Fruit fly (Drosophila melanogaster) whole organism, embryonic: ENCODE data around the gene Nckx30C.

Experiments
- ATbp ChIP-seq: fragments of 200-800 bp; sonication (Bioruptor generic); optimal IDR thresholded peaks from 2 replicates; lab custom pipeline; 2017; ENCODE audit warnings: missing biosample characterization, mild to moderate bottlenecking, missing genetic modification characterization, missing genetic modification reagents
- Ada2b ChIP-seq: fragments of 200-800 bp; sonication (Bioruptor generic); IDR thresholded peaks from 2 replicates; pipeline ENCODE4 v1.3.6; 2022; ENCODE audit warnings: missing biosample characterization, missing genetic modification characterization
- B-H2 ChIP-seq: fragments of 200-800 bp; sonication (Bioruptor generic); optimal IDR thresholded peaks from 2 replicates; lab custom pipeline; 2018; ENCODE audit warnings: missing biosample characterization, mild to moderate bottlenecking, missing genetic modification characterization
- CG1024 ChIP-seq: fragments of 200-800 bp; sonication (Bioruptor generic); IDR thresholded peaks from 2 replicates; pipeline ENCODE4 v1.3.6; 2022; ENCODE audit warnings: missing biosample characterization, missing genetic modification characterization
- CG10959 ChIP-seq: fragments of 200-800 bp; sonication (Bioruptor generic); IDR thresholded peaks from 2 replicates; pipeline ENCODE4 v1.3.6; 2022; ENCODE audit warnings: missing biosample characterization, missing genetic modification characterization
- CG11695 ChIP-seq: fragments of 200-800 bp; sonication (Bioruptor generic); IDR thresholded peaks from 3 replicates; pipeline ENCODE4 v1.3.6; 2022; ENCODE audit warnings: missing biosample characterization, missing genetic modification characterization
- CG12104 ChIP-seq: fragments of 200-800 bp; sonication (Bioruptor generic); optimal IDR thresholded peaks from 3 replicates; lab custom pipeline; 2016; ENCODE audit warnings: missing biosample characterization, missing genetic modification characterization
- CG1233 ChIP-seq: fragments of 200-800 bp; sonication (Bioruptor generic); optimal IDR thresholded peaks from 4 replicates; lab custom pipeline; 2018; ENCODE audit warnings: missing biosample characterization, mild to moderate bottlenecking, missing genetic modification characterization
- CG1529 ChIP-seq: fragments of 200-800 bp; sonication (Bioruptor generic); optimal IDR thresholded peaks from 3 replicates; lab custom pipeline; 2018; ENCODE audit warnings: missing biosample characterization, missing genetic modification characterization
- CG1603 ChIP-seq: fragments of 200-800 bp; sonication (Bioruptor generic); optimal IDR thresholded peaks from 2 replicates; lab custom pipeline; 2019; ENCODE audit warnings: missing biosample characterization, mild to moderate bottlenecking, missing genetic modification characterization, moderate library complexity
- CG17829 ChIP-seq: fragments of 200-800 bp; optimal IDR thresholded peaks from 2 replicates; lab custom pipeline; 2019; ENCODE audit warnings: missing biosample characterization, mild to moderate bottlenecking, missing genetic modification characterization, moderate library complexity
- CG1792 ChIP-seq: fragments of 200-800 bp; sonication (Bioruptor generic); optimal IDR thresholded peaks from 2 replicates; lab custom pipeline; 2016; ENCODE audit warnings: missing biosample characterization, missing genetic modification characterization
- CG18619 ChIP-seq: fragments of 200-800 bp; sonication (Bioruptor generic); optimal IDR thresholded peaks from 3 replicates; lab custom pipeline; 2017; ENCODE audit warnings: missing biosample characterization, mild to moderate bottlenecking, missing genetic modification characterization
- CG30020 ChIP-seq: fragments of 200-800 bp; optimal IDR thresholded peaks from 2 replicates; lab custom pipeline; 2019; ENCODE audit warnings: missing biosample characterization, mild to moderate bottlenecking, missing genetic modification characterization, moderate library complexity
- CG3163 ChIP-seq: fragments of 200-800 bp; sonication (Bioruptor generic); optimal IDR thresholded peaks from 3 replicates; lab custom pipeline; 2016; ENCODE audit warnings: missing biosample characterization, missing genetic modification characterization
- CG3281 ChIP-seq: fragments of 200-800 bp; sonication (Bioruptor generic); optimal IDR thresholded peaks from 3 replicates; lab custom pipeline; 2017; ENCODE audit warnings: missing biosample characterization, mild to moderate bottlenecking, missing genetic modification characterization
- CG5180 ChIP-seq: fragments of 200-800 bp; sonication (Bioruptor generic); optimal IDR thresholded peaks from 3 replicates; lab custom pipeline; 2017; ENCODE audit warnings: missing biosample characterization, missing genetic modification characterization, mild to moderate bottlenecking, moderate library complexity, missing genetic modification reagents
- CG6272 ChIP-seq: fragments of 200-800 bp; sonication (Bioruptor generic); IDR thresholded peaks from 2 replicates; pipeline ENCODE4 v1.3.6; 2022; ENCODE audit warnings: missing biosample characterization, missing genetic modification characterization
- CG7357 ChIP-seq: fragments of 200-800 bp; sonication (Bioruptor generic); IDR thresholded peaks from 3 replicates; pipeline ENCODE4 v1.3.6; 2022; ENCODE audit warnings: missing biosample characterization, missing genetic modification characterization
- CG7745 ChIP-seq: fragments of 200-800 bp; sonication (Bioruptor generic); optimal IDR thresholded peaks from 2 replicates; lab custom pipeline; 2018; ENCODE audit warnings: missing biosample characterization, mild to moderate bottlenecking, missing genetic modification characterization, moderate library complexity
- Chrac-16 ChIP-seq: fragments of 200-800 bp; sonication (Bioruptor generic); optimal IDR thresholded peaks from 3 replicates; lab custom pipeline; 2016; ENCODE audit warnings: missing biosample characterization, missing genetic modification characterization
- CrebB ChIP-seq: fragments of 200-800 bp; sonication (Bioruptor generic); optimal IDR thresholded peaks from 3 replicates; lab custom pipeline; 2018; ENCODE audit warnings: missing biosample characterization, mild to moderate bottlenecking, missing genetic modification characterization
- Dp ChIP-seq: fragments of 200-800 bp; sonication (Bioruptor generic); optimal IDR thresholded peaks from 2 replicates; lab custom pipeline; 2018; ENCODE audit warnings: missing biosample characterization, mild to moderate bottlenecking, missing genetic modification characterization, moderate library complexity
- E2f2 ChIP-seq: fragments of 200-800 bp; sonication (Bioruptor generic); IDR thresholded peaks from 2 replicates; pipeline ENCODE4 v1.3.6; 2022; ENCODE audit warnings: missing biosample characterization, missing genetic modification characterization
- Gsc ChIP-seq: fragments of 200-800 bp; sonication (Bioruptor generic); IDR thresholded peaks from 2 replicates; pipeline ENCODE4 v1.3.6; 2022; ENCODE audit warnings: missing biosample characterization, missing genetic modification characterization
- Gug ChIP-seq: fragments of 200-800 bp; sonication (Bioruptor generic); IDR thresholded peaks from 4 replicates; pipeline ENCODE4 v1.3.6; 2022; ENCODE audit warnings: missing biosample characterization, missing genetic modification characterization
- HLH4C ChIP-seq: fragments of 200-800 bp; sonication (Bioruptor generic); IDR thresholded peaks from 3 replicates; pipeline ENCODE4 v1.3.6; 2022; ENCODE audit warnings: missing biosample characterization, missing genetic modification characterization; ENCODE audit not compliant: partially characterized antibody
- Hmx ChIP-seq: fragments of 200-800 bp; sonication (Bioruptor generic); optimal IDR thresholded peaks from 2 replicates; lab custom pipeline; 2016; ENCODE audit warnings: missing biosample characterization, missing genetic modification characterization
- Med ChIP-seq: fragments of 200-800 bp; sonication (Bioruptor generic); peaks from one replicate; lab custom pipeline; 2016; ENCODE audit warnings: missing biosample characterization, missing genetic modification characterization, mild to moderate bottlenecking, inconsistent platforms, moderate library complexity
- Opbp ChIP-seq: fragments of 200-800 bp; sonication (Bioruptor generic); IDR thresholded peaks from 3 replicates; pipeline ENCODE4 v1.3.6; 2022; ENCODE audit warnings: missing biosample characterization, missing genetic modification characterization; ENCODE audit not compliant: partially characterized antibody
- Optix ChIP-seq: fragments of 200-800 bp; sonication (Bioruptor generic); IDR thresholded peaks from 3 replicates; pipeline ENCODE4 v1.3.6; 2022; ENCODE audit warnings: missing biosample characterization, missing genetic modification characterization
- PHDP ChIP-seq: fragments of 200-800 bp; sonication (Bioruptor generic); optimal IDR thresholded peaks from 3 replicates; lab custom pipeline; 2018; ENCODE audit warnings: missing biosample characterization, mild to moderate bottlenecking, missing genetic modification characterization, moderate library complexity
- Rx ChIP-seq: fragments of 200-800 bp; sonication (Bioruptor generic); IDR thresholded peaks from 2 replicates; pipeline ENCODE4 v1.3.6; 2022; ENCODE audit warnings: missing biosample characterization, missing genetic modification characterization
- Sox100B ChIP-seq: fragments of 200-800 bp; sonication (Bioruptor generic); optimal IDR thresholded peaks from 3 replicates; lab custom pipeline; 2018; ENCODE audit warnings: missing biosample characterization, mild to moderate bottlenecking, missing genetic modification characterization
- corto ChIP-seq: fragments of 200-800 bp; sonication (Bioruptor generic); optimal IDR thresholded peaks from 2 replicates; lab custom pipeline; 2016; ENCODE audit warnings: missing biosample characterization, mild to moderate bottlenecking, missing genetic modification characterization, moderate library complexity
- croc ChIP-seq: fragments of 200-800 bp; sonication (Bioruptor generic); conservative IDR thresholded peaks from 3 replicates; pipeline ENCODE4 v1.3.6; 2022; ENCODE audit warnings: missing biosample characterization, missing genetic modification characterization
- danr ChIP-seq: fragments of 200-800 bp; sonication (Bioruptor generic); IDR thresholded peaks from 2 replicates; pipeline ENCODE4 v1.3.6; 2022; ENCODE audit warnings: missing biosample characterization, missing genetic modification characterization
- dmrt99B ChIP-seq: fragments of 200-800 bp; sonication (Bioruptor generic); optimal IDR thresholded peaks from 2 replicates; lab custom pipeline; 2018; ENCODE audit warnings: missing biosample characterization, mild to moderate bottlenecking, missing genetic modification characterization, moderate library complexity
- eyg ChIP-seq: fragments of 200-800 bp; sonication (Bioruptor generic); optimal IDR thresholded peaks from 3 replicates; lab custom pipeline; 2016; ENCODE audit warnings: missing biosample characterization, missing genetic modification characterization
- fd102C ChIP-seq: fragments of 200-800 bp; sonication (Bioruptor generic); optimal IDR thresholded peaks from 2 replicates; lab custom pipeline; 2018; ENCODE audit warnings: missing biosample characterization, mild to moderate bottlenecking, missing genetic modification characterization, moderate library complexity
- gro ChIP-seq: fragments of 200-800 bp; sonication (Bioruptor generic); optimal IDR thresholded peaks from 2 replicates; lab custom pipeline; 2016; ENCODE audit warnings: missing biosample characterization, missing genetic modification characterization
- gsb-n ChIP-seq: fragments of 200-800 bp; sonication (Bioruptor generic); optimal IDR thresholded peaks from 3 replicates; lab custom pipeline; 2018; ENCODE audit warnings: missing biosample characterization, mild to moderate bottlenecking, missing genetic modification characterization
- hbn ChIP-seq: fragments of 200-800 bp; sonication (Bioruptor generic); IDR thresholded peaks from 2 replicates; pipeline ENCODE4 v1.3.6; 2022; ENCODE audit warnings: missing biosample characterization, missing genetic modification characterization; ENCODE audit not compliant: partially characterized antibody
- lbe ChIP-seq: fragments of 200-800 bp; sonication (Bioruptor generic); optimal IDR thresholded peaks from 2 replicates; lab custom pipeline; 2016; ENCODE audit warnings: missing biosample characterization, mild to moderate bottlenecking, missing genetic modification characterization
- luna ChIP-seq: fragments of 200-800 bp; sonication (Bioruptor generic); optimal IDR thresholded peaks from 2 replicates; lab custom pipeline; 2016; ENCODE audit warnings: missing biosample characterization, missing genetic modification characterization
- maf-S ChIP-seq: fragments of 200-800 bp; sonication (Bioruptor generic); optimal IDR thresholded peaks from 2 replicates; lab custom pipeline; 2016; ENCODE audit warnings: missing biosample characterization, missing genetic modification characterization
- org-1 ChIP-seq: fragments of 200-800 bp; sonication (Bioruptor generic); optimal IDR thresholded peaks from 2 replicates; lab custom pipeline; 2017; ENCODE audit warnings: missing biosample characterization, missing genetic modification characterization
- ro ChIP-seq: fragments of 200-800 bp; sonication (Bioruptor generic); IDR thresholded peaks from 2 replicates; pipeline ENCODE4 v1.3.6; 2022; ENCODE audit warnings: missing biosample characterization, missing genetic modification characterization
- tll ChIP-seq, 2 experiments: fragments of 200-800 bp in 1 of 2; fragments of >200 bp in 1 of 2; sonication (Bioruptor generic) in 1 of 2; optimal IDR thresholded peaks; 2 replicates each; lab custom pipeline; 2017 to 2019; ENCODE audit warnings: missing biosample characterization in 2 of 2, missing genetic modification characterization in 2 of 2, mild to moderate bottlenecking in 1 of 2, moderate library complexity in 1 of 2
- zen2 ChIP-seq: fragments of 200-800 bp; sonication (Bioruptor generic); IDR thresholded peaks from 3 replicates; pipeline ENCODE4 v1.3.6; 2022; ENCODE audit warnings: missing biosample characterization, missing genetic modification characterization; ENCODE audit not compliant: partially characterized antibody

The Nckx30C gene

dm6 chr2L:9698923-9699493, 47.3 kb downstream of the Nckx30C start, which contains the start of gene Pka-C1 (continued):
- TF ChIP-seq eyg (GFP tag; lab: Kevin White, UChicago): no peak
- no peak for TF ChIP-seq CG3163 (GFP tag; lab: Kevin White, UChicago)
- no peak for TF ChIP-seq Chrac-16 (GFP tag; lab: Kevin White, UChicago)
- TF ChIP-seq CG1024 (GFP tag; lab: Robert Waterston, UW): peak; percentile 37; the same call in 1 of the 2 replicates
- TF ChIP-seq Sox100B (GFP tag; lab: Kevin White, UChicago): no peak
- TF ChIP-seq tll (GFP tag; optimal IDR thresholded peaks at IDR 0.05; lab: Kevin White, UChicago): no peak
- TF ChIP-seq CG12104 (GFP tag; lab: Kevin White, UChicago): no peak
- no peak for TF ChIP-seq lbe
- TF ChIP-seq Optix: peak; percentile 18; the same call in 1 of the 3 replicates
- TF ChIP-seq maf-S (GFP tag; lab: Kevin White, UChicago): no peak
- TF ChIP-seq Dp (GFP tag; lab: Kevin White, UChicago): peak; percentile 55
- TF ChIP-seq Gug (GFP tag; lab: Robert Waterston, UW): no peak; the same call in 3 of the 4 replicates
- TF ChIP-seq croc: no peak; the same call in 2 of the 3 replicates
- peak; percentile 76 for TF ChIP-seq CG1603 (tag; lab: Kevin White, UChicago)
- peak; percentile 61; the same call in 1 of the 2 replicates for TF ChIP-seq CG6272
- no peak for TF ChIP-seq CG5180
- TF ChIP-seq dmrt99B (tag; lab: Kevin White, UChicago): peak; percentile 30
- no peak for TF ChIP-seq ro (GFP tag; lab: Robert Waterston, UW)
- TF ChIP-seq hbn (GFP tag; lab: Robert Waterston, UW): no peak
- no peak for TF ChIP-seq danr
- TF ChIP-seq luna (GFP tag; lab: Kevin White, UChicago): no peak
- no peak; the same call in 1 of the 2 replicates for TF ChIP-seq E2f2 (GFP tag; lab: Robert Waterston, UW)
- peak; percentile 12 for TF ChIP-seq CG3281 (GFP tag; lab: Kevin White, UChicago)
- TF ChIP-seq HLH4C (GFP tag; lab: Robert Waterston, UW): no peak
- peak; percentile 25 for TF ChIP-seq org-1
- TF ChIP-seq CG17829 (tag; lab: Kevin White, UChicago): peak; percentile 32
- peak; percentile 1 for TF ChIP-seq B-H2 (GFP tag; lab: Kevin White, UChicago)
- TF ChIP-seq Gsc (GFP tag; lab: Robert Waterston, UW): no peak
- no peak for TF ChIP-seq gro (GFP tag; lab: Kevin White, UChicago)
- TF ChIP-seq ATbp: peak; percentile 52
- TF ChIP-seq PHDP: no peak
- no peak for TF ChIP-seq Hmx (GFP tag; lab: Kevin White, UChicago)
- TF ChIP-seq CG18619 (GFP tag; lab: Kevin White, UChicago): no peak
- TF ChIP-seq CG7357 (GFP tag; lab: Robert Waterston, UW): no peak
- no peak for TF ChIP-seq CG1233
- TF ChIP-seq gsb-n: no peak
- TF ChIP-seq CG1529 (GFP tag; lab: Kevin White, UChicago): no peak
- TF ChIP-seq Med (GFP tag; lab: Kevin White, UChicago): peak; percentile 90
- no peak for TF ChIP-seq zen2 (GFP tag; lab: Robert Waterston, UW)
- no peak for TF ChIP-seq CG1792
- no peak for TF ChIP-seq CG10959 (GFP tag; lab: Robert Waterston, UW)
- TF ChIP-seq CG11695: no peak
- no peak for TF ChIP-seq corto (GFP tag; lab: Kevin White, UChicago)
- TF ChIP-seq fd102C (GFP tag; lab: Kevin White, UChicago): no peak
- peak; percentile 59 for TF ChIP-seq CG30020 (tag; lab: Kevin White, UChicago)
- TF ChIP-seq Rx (GFP tag; lab: Robert Waterston, UW): peak; percentile 17; the same call in 1 of the 2 replicates
- TF ChIP-seq Ada2b: no peak
- TF ChIP-seq CG7745 (tag; lab: Kevin White, UChicago): no peak
- peak; percentile 72 for TF ChIP-seq Opbp (GFP tag; lab: Robert Waterston, UW)
- peak; percentile 12 for TF ChIP-seq CrebB (tag; lab: Kevin White, UChicago)
